Fruit fly (Drosophila melanogaster) whole organism, prepupa: Measurements from ENCODE around the gene CG46244.

Experiments
- CG10631 ChIP-seq: fragments of 200-800 bp; sonication (Bioruptor generic); optimal IDR thresholded peaks from 2 replicates; lab custom pipeline; 2016; ENCODE audit warnings: missing biosample characterization, missing genetic modification characterization
- CG10669 ChIP-seq: fragments of 200-800 bp; sonication (Bioruptor generic); optimal IDR thresholded peaks from 3 replicates; lab custom pipeline; 2018; ENCODE audit warnings: missing biosample characterization, mild to moderate bottlenecking, missing genetic modification characterization, moderate library complexity
- CG11294 ChIP-seq: fragments of 200-800 bp; sonication (Bioruptor generic); IDR thresholded peaks from 2 replicates; pipeline ENCODE4 v1.3.6; 2022; ENCODE audit warnings: missing biosample characterization, missing genetic modification characterization
- CG15336 ChIP-seq: fragments of 200-800 bp; sonication (Bioruptor generic); IDR thresholded peaks from 2 replicates; pipeline ENCODE4 v1.3.6; 2022; ENCODE audit warnings: missing biosample characterization, missing genetic modification characterization
- CG1621 ChIP-seq: fragments of 200-800 bp; sonication (Bioruptor generic); optimal IDR thresholded peaks from 3 replicates; lab custom pipeline; 2018; ENCODE audit warnings: missing biosample characterization, mild to moderate bottlenecking, missing genetic modification characterization
- CG16779 ChIP-seq: fragments of 200-800 bp; sonication (Bioruptor generic); optimal IDR thresholded peaks from 3 replicates; lab custom pipeline; 2017; ENCODE audit warnings: missing biosample characterization, mild to moderate bottlenecking, missing genetic modification characterization
- CG3032 ChIP-seq: fragments of 200-800 bp; optimal IDR thresholded peaks from 2 replicates; lab custom pipeline; 2019; ENCODE audit warnings: missing biosample characterization, mild to moderate bottlenecking, missing genetic modification characterization, moderate library complexity
- CG32006 ChIP-seq: fragments of 200-800 bp; sonication (Bioruptor generic); optimal IDR thresholded peaks from 3 replicates; lab custom pipeline; 2017; ENCODE audit warnings: missing biosample characterization, mild to moderate bottlenecking, missing genetic modification characterization
- CG34406 ChIP-seq: fragments of 200-800 bp; sonication (Bioruptor generic); optimal IDR thresholded peaks from 3 replicates; lab custom pipeline; 2016; ENCODE audit warnings: missing biosample characterization, missing genetic modification characterization
- CG4318 ChIP-seq: fragments of 200-800 bp; sonication (Bioruptor generic); optimal IDR thresholded peaks from 3 replicates; lab custom pipeline; 2017; ENCODE audit warnings: missing biosample characterization, mild to moderate bottlenecking, missing genetic modification characterization
- CG6163 ChIP-seq: fragments of 200-800 bp; sonication (Bioruptor generic); IDR thresholded peaks from 3 replicates; pipeline ENCODE4 v1.3.6; 2022; ENCODE audit warnings: missing biosample characterization, missing genetic modification characterization
- CG6792 ChIP-seq: fragments of 200-800 bp; sonication (Bioruptor generic); optimal IDR thresholded peaks from 3 replicates; lab custom pipeline; 2016; ENCODE audit warnings: missing biosample characterization, missing genetic modification characterization
- CG6808 ChIP-seq: fragments of 200-800 bp; sonication (Bioruptor generic); optimal IDR thresholded peaks from 3 replicates; lab custom pipeline; 2017; ENCODE audit warnings: missing biosample characterization, missing genetic modification characterization, mild to moderate bottlenecking, moderate library complexity, missing genetic modification reagents
- CG7368 ChIP-seq: fragments of 200-800 bp; sonication (Bioruptor generic); optimal IDR thresholded peaks from 3 replicates; lab custom pipeline; 2016; ENCODE audit warnings: missing biosample characterization, missing genetic modification characterization
- CG8632 ChIP-seq: fragments of 200-800 bp; sonication (Bioruptor generic); optimal IDR thresholded peaks from 3 replicates; lab custom pipeline; 2016; ENCODE audit warnings: missing biosample characterization, missing genetic modification characterization
- CG9139 ChIP-seq: fragments of 200-800 bp; sonication (Bioruptor generic); optimal IDR thresholded peaks from 3 replicates; lab custom pipeline; 2017; ENCODE audit warnings: missing biosample characterization, mild to moderate bottlenecking, missing genetic modification characterization
- Eip75B ChIP-seq: fragments of 200-800 bp; sonication (Bioruptor generic); optimal IDR thresholded peaks from 3 replicates; lab custom pipeline; 2016; ENCODE audit warnings: missing biosample characterization, missing genetic modification characterization
- Ets21C ChIP-seq: fragments of 200-800 bp; sonication (Bioruptor generic); optimal IDR thresholded peaks from 3 replicates; lab custom pipeline; 2016; ENCODE audit warnings: missing biosample characterization, missing genetic modification characterization
- Gug ChIP-seq: fragments of 200-800 bp; sonication (Bioruptor generic); IDR thresholded peaks from 2 replicates; pipeline ENCODE4 v1.3.6; 2022; ENCODE audit warnings: missing biosample characterization, missing genetic modification characterization
- Hr4 ChIP-seq: fragments of 200-800 bp; sonication (Bioruptor generic); optimal IDR thresholded peaks from 3 replicates; lab custom pipeline; 2016; ENCODE audit warnings: missing biosample characterization, missing genetic modification characterization
- Lpt ChIP-seq: fragments of 200-800 bp; sonication (Bioruptor generic); optimal IDR thresholded peaks from 3 replicates; lab custom pipeline; 2016; ENCODE audit warnings: missing biosample characterization, missing genetic modification characterization
- Met ChIP-seq: fragments of 200-800 bp; sonication (Bioruptor generic); optimal IDR thresholded peaks from 3 replicates; lab custom pipeline; 2016; ENCODE audit warnings: missing biosample characterization, missing genetic modification characterization
- OdsH ChIP-seq: fragments of 200-800 bp; sonication (Bioruptor generic); optimal IDR thresholded peaks from 3 replicates; lab custom pipeline; 2016; ENCODE audit warnings: missing biosample characterization, missing genetic modification characterization
- Smox ChIP-seq: fragments of 200-800 bp; sonication (Bioruptor generic); optimal IDR thresholded peaks from 3 replicates; lab custom pipeline; 2016; ENCODE audit warnings: missing biosample characterization, missing genetic modification characterization
- Sox14 ChIP-seq: fragments of 200-800 bp; sonication (Bioruptor generic); optimal IDR thresholded peaks from 3 replicates; lab custom pipeline; 2016; ENCODE audit warnings: missing biosample characterization, missing genetic modification characterization
- achi ChIP-seq: fragments of 200-800 bp; sonication (Bioruptor generic); optimal IDR thresholded peaks from 3 replicates; lab custom pipeline; 2016; ENCODE audit warnings: missing biosample characterization, missing genetic modification characterization
- acj6 ChIP-seq: fragments of 200-800 bp; sonication (Bioruptor generic); optimal IDR thresholded peaks from 3 replicates; lab custom pipeline; 2016; ENCODE audit warnings: missing biosample characterization, missing genetic modification characterization
- cyc ChIP-seq: fragments of 200-800 bp; sonication (Bioruptor generic); optimal IDR thresholded peaks from 3 replicates; lab custom pipeline; 2016; ENCODE audit warnings: missing biosample characterization, missing genetic modification characterization
- dac ChIP-seq: fragments of 200-800 bp; sonication (Bioruptor generic); optimal IDR thresholded peaks from 2 replicates; lab custom pipeline; 2017; ENCODE audit warnings: missing biosample characterization, mild to moderate bottlenecking, missing genetic modification characterization
- dsx ChIP-seq: fragments of 200-800 bp; optimal IDR thresholded peaks from 3 replicates; lab custom pipeline; 2019; ENCODE audit warnings: missing biosample characterization, mild to moderate bottlenecking, missing genetic modification characterization, moderate library complexity; ENCODE audit not compliant: poor library complexity, severe bottlenecking
- eg ChIP-seq: fragments of 200-800 bp; sonication (Bioruptor generic); IDR thresholded peaks from 3 replicates; pipeline ENCODE4 v1.3.6; 2022; ENCODE audit warnings: missing biosample characterization, missing genetic modification characterization
- esn ChIP-seq: fragments of 200-800 bp; sonication (Bioruptor generic); optimal IDR thresholded peaks from 2 replicates; lab custom pipeline; 2016; ENCODE audit warnings: missing biosample characterization, mild to moderate bottlenecking, missing genetic modification characterization, moderate library complexity
- fd59A ChIP-seq: fragments of 200-800 bp; sonication (Bioruptor generic); optimal IDR thresholded peaks from 2 replicates; lab custom pipeline; 2017; ENCODE audit warnings: missing biosample characterization, mild to moderate bottlenecking, missing genetic modification characterization, missing genetic modification reagents
- fd85E ChIP-seq: fragments of 200-800 bp; sonication (Bioruptor generic); optimal IDR thresholded peaks from 3 replicates; lab custom pipeline; 2016; ENCODE audit warnings: missing biosample characterization, missing genetic modification characterization
- lz ChIP-seq: fragments of 200-800 bp; sonication (Bioruptor generic); optimal IDR thresholded peaks from 3 replicates; lab custom pipeline; 2016; ENCODE audit warnings: missing biosample characterization, missing genetic modification characterization
- net ChIP-seq: fragments of 200-800 bp; sonication (Bioruptor generic); optimal IDR thresholded peaks from 3 replicates; lab custom pipeline; 2016; ENCODE audit warnings: missing biosample characterization, missing genetic modification characterization
- pdm3 ChIP-seq: fragments of 200-800 bp; sonication (Bioruptor generic); optimal IDR thresholded peaks from 3 replicates; lab custom pipeline; 2016; ENCODE audit warnings: missing biosample characterization, missing genetic modification characterization
- salr ChIP-seq, 2 experiments: fragments of 200-800 bp; sonication (Bioruptor generic); optimal IDR thresholded peaks; 3 replicates each; lab custom pipeline; 2016 to 2018; ENCODE audit warnings: missing biosample characterization in 2 of 2, missing genetic modification characterization in 2 of 2, mild to moderate bottlenecking in 1 of 2
- spab ChIP-seq: fragments of 200-800 bp; sonication (Bioruptor generic); optimal IDR thresholded peaks from 2 replicates; lab custom pipeline; 2017; ENCODE audit warnings: missing biosample characterization, mild to moderate bottlenecking, missing genetic modification characterization, missing genetic modification reagents
- ss ChIP-seq, 2 experiments: fragments of 200-800 bp; sonication (Bioruptor generic); optimal IDR thresholded peaks; 2 replicates in 1 of 2; 3 replicates in 1 of 2; lab custom pipeline; 2017 to 2018; ENCODE audit warnings: mild to moderate bottlenecking in 2 of 2, missing biosample characterization in 2 of 2, missing genetic modification characterization in 2 of 2, moderate library complexity in 1 of 2
- svp ChIP-seq: fragments of 200-800 bp; sonication (Bioruptor generic); peaks from one replicate; lab custom pipeline; 2016; ENCODE audit warnings: missing biosample characterization, missing genetic modification characterization
- topi ChIP-seq: fragments of 200-800 bp; sonication (Bioruptor generic); optimal IDR thresholded peaks from 3 replicates; lab custom pipeline; 2016; ENCODE audit warnings: missing biosample characterization, missing genetic modification characterization
- vri ChIP-seq: fragments of 200-800 bp; sonication (Bioruptor generic); optimal IDR thresholded peaks from 3 replicates; lab custom pipeline; 2016; ENCODE audit warnings: missing biosample characterization, mild to moderate bottlenecking, missing genetic modification characterization

CG46244 gene

dm6 chr2L:19570806-19571254 lies 35.5 kb upstream of the CG46244 start (continued):
- TF ChIP-seq CG10669 (GFP tag; lab: Kevin White, UChicago), result peak; percentile 28
- TF ChIP-seq CG32006, result peak; percentile 69
- TF ChIP-seq Sox14 (GFP tag; lab: Kevin White, UChicago), result no peak
- TF ChIP-seq CG1621, result no peak
- no peak for TF ChIP-seq CG9139 (GFP tag; lab: Kevin White, UChicago)
- peak; percentile 56; the same call in 2 of the 3 replicates for TF ChIP-seq CG6163 (GFP tag; lab: Robert Waterston, UW)
- peak; percentile 8 for TF ChIP-seq acj6 (GFP tag; lab: Kevin White, UChicago)
- TF ChIP-seq achi (GFP tag; lab: Kevin White, UChicago), result peak; percentile 37
- TF ChIP-seq Met (GFP tag; lab: Kevin White, UChicago), result peak; percentile 43
- TF ChIP-seq dac (GFP tag; lab: Kevin White, UChicago), result peak; percentile 22
- peak; percentile 31 for TF ChIP-seq net (GFP tag; lab: Kevin White, UChicago)
- no peak for TF ChIP-seq fd59A (GFP tag; lab: Kevin White, UChicago)
- TF ChIP-seq cyc (GFP tag; lab: Kevin White, UChicago), result peak; percentile 27
- TF ChIP-seq eg (GFP tag; lab: Robert Waterston, UW), result peak; percentile 59; the same call in 1 of the 3 replicates
- peak; percentile 90 for TF ChIP-seq svp
- peak; percentile 4 for TF ChIP-seq vri
- no peak for TF ChIP-seq CG16779 (tag; lab: Kevin White, UChicago)
- TF ChIP-seq lz (GFP tag; lab: Kevin White, UChicago), result peak; percentile 49
- peak; percentile 37 for TF ChIP-seq Gug (GFP tag; lab: Robert Waterston, UW)
- TF ChIP-seq esn (GFP tag; lab: Kevin White, UChicago), result peak; percentile 51
- TF ChIP-seq CG4318 (GFP tag; lab: Kevin White, UChicago), result peak; percentile 28

dm6 chr2L:19571574-19572495 lies 34.5 kb upstream of the CG46244 start:
- TF ChIP-seq dsx (GFP tag; lab: Kevin White, UChicago) (peak; percentile 25), CG9139 (GFP tag; lab: Kevin White, UChicago) (peak; percentile 2), Eip75B (GFP tag; lab: Kevin White, UChicago) (no peak), salr (GFP tag; optimal IDR thresholded peaks at IDR 0.05; lab: Kevin White, UChicago) (peak in 1 of 2 experiments; percentile 24), Sox14 (GFP tag; lab: Kevin White, UChicago) (peak; percentile 55), CG4318 (GFP tag; lab: Kevin White, UChicago) (no peak), CG3032 (tag; lab: Kevin White, UChicago) (peak; percentile 1), CG6792 (no peak), CG1621 (no peak), CG15336 (GFP tag; lab: Robert Waterston, UW) (peak; percentile 9; the same call in 1 of the 2 replicates), Hr4 (GFP tag; lab: Kevin White, UChicago) (no peak), CG16779 (tag; lab: Kevin White, UChicago) (no peak), acj6 (GFP tag; lab: Kevin White, UChicago) (no peak), CG10631 (no peak), CG6808 (GFP tag; lab: Kevin White, UChicago) (no peak), Lpt (peak; percentile 70), Gug (GFP tag; lab: Robert Waterston, UW) (no peak), OdsH (GFP tag; lab: Kevin White, UChicago) (no peak), fd85E (GFP tag; lab: Kevin White, UChicago) (no peak), net (GFP tag; lab: Kevin White, UChicago) (no peak), esn (GFP tag; lab: Kevin White, UChicago) (peak; percentile 2), pdm3 (GFP tag; lab: Kevin White, UChicago) (no peak), CG34406 (no peak), spab (GFP tag; lab: Kevin White, UChicago) (no peak), dac (GFP tag; lab: Kevin White, UChicago) (no peak), eg (GFP tag; lab: Robert Waterston, UW) (no peak), CG8632 (no peak), CG7368 (GFP tag; lab: Kevin White, UChicago) (no peak), svp (peak; percentile 84), ss (GFP tag; optimal IDR thresholded peaks at IDR 0.05; lab: Kevin White, UChicago) (peak in 1 of 2 experiments; percentile 39), CG11294 (GFP tag; lab: Robert Waterston, UW) (no peak), CG6163 (GFP tag; lab: Robert Waterston, UW) (peak; percentile 27; the same call in 1 of the 3 replicates), Ets21C (GFP tag; lab: Kevin White, UChicago) (no peak), Smox (GFP tag; lab: Kevin White, UChicago) (no peak), lz (GFP tag; lab: Kevin White, UChicago) (no peak), topi (GFP tag; lab: Kevin White, UChicago) (no peak), achi (GFP tag; lab: Kevin White, UChicago) (no peak), Met (GFP tag; lab: Kevin White, UChicago) (peak; percentile 1), vri (peak; percentile 32)
